Worm (Caenorhabditis elegans): ENCODE measurements around the gene msp-33.

The msp-33 gene

DNA sequence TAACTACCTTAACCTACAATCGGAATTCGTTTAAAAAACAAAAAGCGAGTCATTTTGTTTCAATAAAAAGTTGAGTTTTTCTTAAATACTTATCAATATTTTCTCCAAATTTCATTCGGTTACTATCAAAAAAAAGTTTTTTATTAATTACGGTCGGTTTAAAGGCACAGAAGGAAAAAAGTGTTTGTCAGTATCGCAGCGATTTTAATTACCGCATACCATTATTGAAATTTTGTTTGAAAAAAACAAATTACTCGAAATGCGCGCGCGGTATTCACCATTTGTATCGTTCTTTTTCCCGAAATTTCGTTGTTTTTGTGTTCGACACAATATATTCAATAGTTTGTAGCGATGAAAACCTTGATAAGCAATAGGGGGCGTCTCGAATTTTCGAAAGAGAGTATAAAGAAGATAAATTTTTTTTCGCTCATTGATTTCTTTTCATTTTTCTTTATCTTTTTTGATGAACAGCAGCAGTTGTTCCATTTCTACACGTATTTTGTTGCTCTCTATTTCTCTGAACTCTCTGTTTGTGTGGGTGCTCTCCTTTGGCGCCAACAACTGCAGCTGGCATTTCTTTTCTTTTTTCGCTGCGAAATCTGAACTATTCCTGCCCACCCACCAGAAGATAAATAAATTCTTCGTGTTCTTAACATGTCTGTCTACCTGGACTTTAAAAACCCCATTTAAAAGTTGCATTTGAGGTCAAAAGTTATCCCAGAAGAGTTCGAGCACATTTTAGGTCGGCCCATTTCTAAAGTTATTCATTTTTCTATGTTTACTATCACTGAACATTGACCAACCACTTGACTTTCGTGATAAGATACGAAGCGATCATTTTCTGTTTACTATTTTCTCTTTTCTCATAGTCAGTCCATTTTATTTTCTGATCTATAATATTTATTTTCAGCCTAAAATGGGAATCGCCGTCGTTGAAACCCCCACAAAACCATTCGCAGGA is 3.7 kb downstream of the msp-33 start, which contains the start of gene pgm-1:
TSS of gene pgm-1 (plus strand) at position 911 of the 961 bp plus-strand sequence.
- no peak for TF ChIP-seq F44E2.7 (GFP tag; IDR thresholded peaks at IDR 0.05)
- TF ChIP-seq unc-39 (tag; optimal IDR thresholded peaks at IDR 0.05) = no peak
- no peak for TF ChIP-seq attf-4 (tag; optimal IDR thresholded peaks at IDR 0.05)
- no peak for TF ChIP-seq nhr-25 (tag; optimal IDR thresholded peaks at IDR 0.05; ENCODE audit: borderline replicate concordance, insufficient read depth)
- TF ChIP-seq sdz-12 (GFP tag; optimal IDR thresholded peaks at IDR 0.05) = no peak
- TF ChIP-seq lin-39 (tag; optimal IDR thresholded peaks at IDR 0.05) = no peak
- no peak for TF ChIP-seq ceh-44 (GFP tag; IDR thresholded peaks at IDR 0.05)
- no peak for TF ChIP-seq mdt-29 (GFP tag; IDR thresholded peaks at IDR 0.05)
- TF ChIP-seq fkh-10 (GFP tag; optimal IDR thresholded peaks at IDR 0.05) = no peak
- peak; percentile 57; the same call in 1 of the 2 replicates for TF ChIP-seq hmg-1.1 (GFP tag; IDR thresholded peaks at IDR 0.05)
- no peak for TF ChIP-seq zip-2 (tag; optimal IDR thresholded peaks at IDR 0.05)
- TF ChIP-seq lin-13 (GFP tag; optimal IDR thresholded peaks at IDR 0.05) = no peak
- TF ChIP-seq ama-1 (optimal IDR thresholded peaks at IDR 0.05) = peak; percentile 56
- TF ChIP-seq php-3 (GFP tag; IDR thresholded peaks at IDR 0.05) = no peak
- no peak for TF ChIP-seq ztf-11 (tag; optimal IDR thresholded peaks at IDR 0.05)
- TF ChIP-seq aha-1 (tag) = no peak
- TF ChIP-seq F37D6.2 (tag; optimal IDR thresholded peaks at IDR 0.05) = no peak
- TF ChIP-seq egl-43 (GFP tag; IDR thresholded peaks at IDR 0.05) = no peak
- 0 out of 2 replicates have a peak, but pooled peaks have one; percentile 11 for TF ChIP-seq pha-4 (GFP tag; IDR thresholded peaks at IDR 0.05)
- no peak for TF ChIP-seq pha-4 (tag; optimal IDR thresholded peaks at IDR 0.05)
- no peak for TF ChIP-seq rbr-2 (tag; optimal IDR thresholded peaks at IDR 0.05)
- TF ChIP-seq dpl-1 (GFP tag; optimal IDR thresholded peaks at IDR 0.05) = no peak
- TF ChIP-seq duxl-1 (tag; optimal IDR thresholded peaks at IDR 0.05; ENCODE audit: poor library complexity) = no peak
- no peak for TF ChIP-seq snpc-1.2 (GFP tag; IDR thresholded peaks at IDR 0.05)
- TF ChIP-seq egl-27 (tag; optimal IDR thresholded peaks at IDR 0.05) = no peak
- no peak for TF ChIP-seq daf-19 (GFP tag; conservative IDR thresholded peaks at IDR 0.05)
- TF ChIP-seq lim-7 (GFP tag; IDR thresholded peaks at IDR 0.05) = no peak
- no peak for TF ChIP-seq F49E8.2 (tag; optimal IDR thresholded peaks at IDR 0.05; ENCODE audit: borderline replicate concordance)
- TF ChIP-seq zip-11 (GFP tag; IDR thresholded peaks at IDR 0.05) = no peak
- no peak for TF ChIP-seq ceh-28 (tag; optimal IDR thresholded peaks at IDR 0.05)
- no peak for TF ChIP-seq saeg-2 (GFP tag; IDR thresholded peaks at IDR 0.05)
- no peak for TF ChIP-seq spr-3 (GFP tag; optimal IDR thresholded peaks at IDR 0.05)
- no peak for TF ChIP-seq tag-97 (GFP tag; IDR thresholded peaks at IDR 0.05)
- no peak for TF ChIP-seq ceh-82 (tag; optimal IDR thresholded peaks at IDR 0.05)
- TF ChIP-seq lin-38 (GFP tag; IDR thresholded peaks at IDR 0.05) = no peak
- TF ChIP-seq tra-1 (GFP tag; IDR thresholded peaks at IDR 0.05) = 0 out of 2 replicates have a peak, but pooled peaks have one; percentile 29
- no peak for TF ChIP-seq dmd-8 (GFP tag; IDR thresholded peaks at IDR 0.05)
- no peak for TF ChIP-seq F26F4.8 (GFP tag; conservative IDR thresholded peaks at IDR 0.05)
- no peak for TF ChIP-seq madf-9 (GFP tag; conservative IDR thresholded peaks at IDR 0.05)
- no peak for TF ChIP-seq Y105C5A.15 (GFP tag; IDR thresholded peaks at IDR 0.05)
- no peak for TF ChIP-seq cey-2 (tag; optimal IDR thresholded peaks at IDR 0.05; ENCODE audit: borderline replicate concordance, insufficient read depth)
- TF ChIP-seq nhr-6 (tag; optimal IDR thresholded peaks at IDR 0.05) = no peak
- no peak for TF ChIP-seq mes-2 (tag; optimal IDR thresholded peaks at IDR 0.05; ENCODE audit: poor library complexity, severe bottlenecking)
- no peak for TF ChIP-seq D1046.2 (GFP tag; IDR thresholded peaks at IDR 0.05)
- TF ChIP-seq set-16 (GFP tag; IDR thresholded peaks at IDR 0.05) = no peak
- TF ChIP-seq Y75B8A.6 (GFP tag; IDR thresholded peaks at IDR 0.05) = no peak
- TF ChIP-seq unc-130 (GFP tag; optimal IDR thresholded peaks at IDR 0.05) = no peak
- no peak for TF ChIP-seq zfp-3 (GFP tag; conservative IDR thresholded peaks at IDR 0.05)
- TF ChIP-seq nhr-28 (tag; optimal IDR thresholded peaks at IDR 0.05) = peak; percentile 97
- no peak for TF ChIP-seq nhr-111 (GFP tag; optimal IDR thresholded peaks at IDR 0.05)

All from whole organism, L4 larva.